Worm (Caenorhabditis elegans) whole organism, L4 larva: ENCODE results near the gene frm-3.
A peak's percentile ranks its signal among the peaks of the same experiment; 100 is the strongest.

Source experiments
- F10B5.3 ChIP-seq: sonication (generic microtip); optimal IDR thresholded peaks from 2 replicates; lab custom pipeline; 2016; ENCODE audit warnings: mild to moderate bottlenecking, missing genetic modification characterization, missing compliant biosample characterization
- F26F4.8 ChIP-seq: fragments of 200-800 bp; sonication (Bioruptor generic); conservative IDR thresholded peaks from 2 replicates; pipeline ENCODE4 v1.3.6; 2022; ENCODE audit warnings: missing genetic modification characterization, missing compliant biosample characterization
- F44E2.7 ChIP-seq: fragments of 200-800 bp; sonication (Bioruptor generic); IDR thresholded peaks from 2 replicates; pipeline ENCODE4 v2.1.2; 2022; ENCODE audit warnings: missing genetic modification characterization, missing compliant biosample characterization
- F49E8.2 ChIP-seq: sonication (generic microtip); optimal IDR thresholded peaks from 2 replicates; lab custom pipeline; 2016; ENCODE audit warnings: missing compliant biosample characterization, mild to moderate bottlenecking, missing genetic modification characterization, borderline replicate concordance
- T26A8.4 ChIP-seq: fragments of 200-800 bp; sonication (Bioruptor generic); IDR thresholded peaks from 2 replicates; pipeline ENCODE4 v1.3.6; 2022; ENCODE audit warnings: missing genetic modification characterization, missing compliant biosample characterization
- Y105C5A.15 ChIP-seq: fragments of 200-800 bp; sonication (Bioruptor generic); IDR thresholded peaks from 2 replicates; pipeline ENCODE4 v1.3.6; 2022; ENCODE audit warnings: missing genetic modification characterization, missing compliant biosample characterization
- Y48G9A.11 ChIP-seq: fragments of 200-800 bp; sonication (Bioruptor generic); IDR thresholded peaks from 2 replicates; pipeline ENCODE4 v1.3.6; 2022; ENCODE audit warnings: missing genetic modification reagents, missing genetic modification characterization, missing compliant biosample characterization
- Y75B8A.6 ChIP-seq: fragments of 200-800 bp; sonication (Bioruptor generic); IDR thresholded peaks from 2 replicates; pipeline ENCODE4 v1.3.6; 2022; ENCODE audit warnings: missing genetic modification reagents, missing genetic modification characterization, missing compliant biosample characterization
- ZK546.5 ChIP-seq, 2 experiments: sonication (generic microtip); optimal IDR thresholded peaks; 2 replicates each; lab custom pipeline; 2017; ENCODE audit warnings: missing biosample characterization in 2 of 2, missing genetic modification characterization in 2 of 2
- attf-4 ChIP-seq: sonication (generic microtip); optimal IDR thresholded peaks from 3 replicates; lab custom pipeline; 2017; ENCODE audit warnings: missing biosample characterization, missing genetic modification characterization
- ceh-44 ChIP-seq: fragments of 200-800 bp; sonication (Bioruptor generic); IDR thresholded peaks from 2 replicates; pipeline ENCODE4 v1.3.6; 2022; ENCODE audit warnings: missing genetic modification reagents, missing genetic modification characterization, missing compliant biosample characterization
- ceh-62 ChIP-seq: sonication (generic microtip); optimal IDR thresholded peaks from 2 replicates; lab custom pipeline; 2017; ENCODE audit warnings: missing biosample characterization, missing genetic modification characterization
- cey-2 ChIP-seq: sonication (generic microtip); optimal IDR thresholded peaks from 3 replicates; lab custom pipeline; 2017; ENCODE audit warnings: missing genetic modification characterization, mild to moderate bottlenecking, missing compliant biosample characterization, antibody characterized with exemption, borderline replicate concordance; ENCODE audit not compliant: insufficient read depth
- ctbp-1 ChIP-seq: fragments of 200-800 bp; sonication (Bioruptor generic); IDR thresholded peaks from 2 replicates; pipeline ENCODE4 v1.3.6; 2022; ENCODE audit warnings: missing genetic modification reagents, missing genetic modification characterization, missing compliant biosample characterization
- daf-12 ChIP-seq: fragments of 150-350 bp; optimal IDR thresholded peaks from 2 replicates; lab custom pipeline; 2014; ENCODE audit warnings: missing biosample characterization, missing genetic modification reagents, missing genetic modification characterization
- daf-19 ChIP-seq: fragments of 200-800 bp; sonication (Bioruptor generic); conservative IDR thresholded peaks from 2 replicates; pipeline ENCODE4 v1.3.6; 2022; ENCODE audit warnings: missing genetic modification characterization, missing compliant biosample characterization
- dmd-9 ChIP-seq: fragments of 200-800 bp; sonication (Bioruptor generic); IDR thresholded peaks from 2 replicates; pipeline ENCODE4 v1.3.6; 2022; ENCODE audit warnings: missing genetic modification reagents, missing genetic modification characterization, missing compliant biosample characterization
- dpl-1 ChIP-seq: fragments of 150-350 bp; optimal IDR thresholded peaks from 2 replicates; lab custom pipeline; 2014; ENCODE audit warnings: missing biosample characterization, missing genetic modification reagents, missing genetic modification characterization
- duxl-1 ChIP-seq: sonication (generic microtip); optimal IDR thresholded peaks from 2 replicates; lab custom pipeline; 2016; ENCODE audit warnings: mild to moderate bottlenecking, missing genetic modification characterization, moderate library complexity, missing compliant biosample characterization; ENCODE audit not compliant: poor library complexity
- fkh-10 ChIP-seq: fragments of 150-350 bp; optimal IDR thresholded peaks from 2 replicates; lab custom pipeline; 2014; ENCODE audit warnings: missing biosample characterization, missing genetic modification reagents, missing genetic modification characterization
- hif-1 ChIP-seq, 2 experiments: sonication (generic microtip); optimal IDR thresholded peaks; 2 replicates each; lab custom pipeline; 2016 to 2017; ENCODE audit warnings: missing compliant biosample characterization in 2 of 2, missing genetic modification characterization in 2 of 2, missing genetic modification reagents in 2 of 2, missing genotype in 2 of 2, mild to moderate bottlenecking in 1 of 2
- hlh-11 ChIP-seq: fragments of 200-800 bp; sonication (Bioruptor generic); optimal IDR thresholded peaks from 2 replicates; lab custom pipeline; 2018; ENCODE audit warnings: mild to moderate bottlenecking, missing genetic modification characterization, missing compliant biosample characterization
- jun-1 ChIP-seq: fragments of 150-350 bp; optimal IDR thresholded peaks from 2 replicates; lab custom pipeline; 2014; ENCODE audit warnings: missing biosample characterization, missing genetic modification reagents, missing genetic modification characterization
- lin-1 ChIP-seq: fragments of 200-800 bp; sonication (Bioruptor generic); IDR thresholded peaks from 2 replicates; pipeline ENCODE4 v1.3.6; 2022; ENCODE audit warnings: missing genetic modification reagents, missing genetic modification characterization, missing compliant biosample characterization
- lin-29 ChIP-seq: fragments of 200-800 bp; sonication (Bioruptor generic); IDR thresholded peaks from 2 replicates; pipeline ENCODE4 v1.3.6; 2022; ENCODE audit warnings: missing genetic modification reagents, missing genetic modification characterization, missing compliant biosample characterization
- lin-38 ChIP-seq: fragments of 200-800 bp; sonication (Bioruptor generic); IDR thresholded peaks from 2 replicates; pipeline ENCODE4 v1.3.6; 2022; ENCODE audit warnings: missing genetic modification reagents, missing genetic modification characterization, missing compliant biosample characterization
- lsy-2 ChIP-seq, 2 experiments: fragments of 150-350 bp in 1 of 2; sonication (generic microtip) in 1 of 2; optimal IDR thresholded peaks; 2 replicates each; lab custom pipeline; 2014 to 2017; ENCODE audit warnings: missing biosample characterization in 2 of 2, missing genetic modification characterization in 2 of 2
- mdl-1 ChIP-seq, 2 experiments: fragments of 150-350 bp in 1 of 2; sonication (generic microtip) in 1 of 2; optimal IDR thresholded peaks; 2 replicates each; lab custom pipeline; 2014 to 2017; ENCODE audit warnings: missing biosample characterization in 2 of 2, missing genetic modification characterization in 2 of 2
- mes-2 ChIP-seq: sonication (generic microtip); optimal IDR thresholded peaks from 2 replicates; lab custom pipeline; 2016; ENCODE audit warnings: missing genotype, mild to moderate bottlenecking, missing genetic modification characterization, missing compliant biosample characterization; ENCODE audit not compliant: poor library complexity, severe bottlenecking
- mxl-3 ChIP-seq: fragments of 200-800 bp; sonication (Bioruptor generic); optimal IDR thresholded peaks from 2 replicates; lab custom pipeline; 2018; ENCODE audit warnings: mild to moderate bottlenecking, missing genetic modification characterization, missing compliant biosample characterization
- nhr-10 ChIP-seq: fragments of 150-350 bp; optimal IDR thresholded peaks from 2 replicates; lab custom pipeline; 2014; ENCODE audit warnings: missing biosample characterization, missing genetic modification characterization
- nhr-11 ChIP-seq: fragments of 150-350 bp; optimal IDR thresholded peaks from 2 replicates; lab custom pipeline; 2014; ENCODE audit warnings: missing biosample characterization, missing genetic modification characterization
- nhr-111 ChIP-seq: fragments of 200-800 bp; sonication (Bioruptor generic); optimal IDR thresholded peaks from 2 replicates; lab custom pipeline; 2018; ENCODE audit warnings: mild to moderate bottlenecking, missing genetic modification characterization, missing compliant biosample characterization
- nhr-28 ChIP-seq: fragments of 150-350 bp; optimal IDR thresholded peaks from 2 replicates; lab custom pipeline; 2014; ENCODE audit warnings: missing biosample characterization, missing genetic modification characterization
- nhr-48 ChIP-seq: sonication (generic microtip); optimal IDR thresholded peaks from 2 replicates; lab custom pipeline; 2016; ENCODE audit warnings: mild to moderate bottlenecking, missing genetic modification characterization, missing compliant biosample characterization
- nhr-77 ChIP-seq: fragments of 150-350 bp; optimal IDR thresholded peaks from 2 replicates; lab custom pipeline; 2014; ENCODE audit warnings: missing biosample characterization, missing genetic modification characterization
- pha-4 ChIP-seq, 2 experiments: fragments of 150-350 bp in 1 of 2; fragments of 200-800 bp in 1 of 2; sonication (Bioruptor generic) in 1 of 2; IDR thresholded peaks in 1 of 2; optimal IDR thresholded peaks in 1 of 2; 2 replicates each; pipeline versions ENCODE4 v1.3.6 to Lab custom; 2014 to 2022; ENCODE audit warnings: missing genetic modification characterization in 2 of 2, missing genetic modification reagents in 2 of 2, missing biosample characterization in 1 of 2, missing compliant biosample characterization in 1 of 2
- rbr-2 ChIP-seq: sonication (generic microtip); optimal IDR thresholded peaks from 2 replicates; lab custom pipeline; 2016; ENCODE audit warnings: missing genotype, missing genetic modification characterization, missing compliant biosample characterization
- skn-1 ChIP-seq: fragments of 150-350 bp; optimal IDR thresholded peaks from 2 replicates; lab custom pipeline; 2014; ENCODE audit warnings: missing biosample characterization, missing genetic modification characterization
- snpc-4 ChIP-seq: fragments of 150-350 bp; optimal IDR thresholded peaks from 2 replicates; lab custom pipeline; 2014; ENCODE audit warnings: missing biosample characterization, missing genetic modification characterization
- spr-1 ChIP-seq: sonication (generic microtip); optimal IDR thresholded peaks from 2 replicates; lab custom pipeline; 2016; ENCODE audit warnings: mild to moderate bottlenecking, missing genetic modification characterization, missing compliant biosample characterization
- unc-62 ChIP-seq, 3 experiments: fragments of 150-350 bp in 1 of 3; sonication (generic microtip); optimal IDR thresholded peaks in 2 of 3; peaks in 1 of 3; 1 replicate in 1 of 3; 2 replicates in 2 of 3; lab custom pipeline; 2014 to 2017; ENCODE audit warnings: missing biosample characterization in 3 of 3, missing genetic modification characterization in 3 of 3, missing genetic modification reagents in 3 of 3, missing genotype in 1 of 3
- vab-7 ChIP-seq: fragments of 200-800 bp; sonication (Bioruptor generic); IDR thresholded peaks from 2 replicates; pipeline ENCODE4 v1.3.6; 2022; ENCODE audit warnings: missing genetic modification reagents, missing genetic modification characterization, missing compliant biosample characterization
- zag-1 ChIP-seq: fragments of 150-350 bp; optimal IDR thresholded peaks from 2 replicates; lab custom pipeline; 2014; ENCODE audit warnings: missing biosample characterization, missing genetic modification characterization
- zfp-2 ChIP-seq: sonication (generic microtip); optimal IDR thresholded peaks from 2 replicates; lab custom pipeline; 2016; ENCODE audit warnings: mild to moderate bottlenecking, missing genetic modification characterization, missing compliant biosample characterization
- zfp-3 ChIP-seq: fragments of 200-800 bp; sonication (Bioruptor generic); conservative IDR thresholded peaks from 2 replicates; pipeline ENCODE4 v1.3.6; 2022; ENCODE audit warnings: missing genetic modification reagents, missing genetic modification characterization, missing compliant biosample characterization
- ztf-11 ChIP-seq: fragments of 150-350 bp; optimal IDR thresholded peaks from 2 replicates; lab custom pipeline; 2014; ENCODE audit warnings: missing biosample characterization, missing genetic modification characterization
- ztf-7 ChIP-seq: fragments of 150-350 bp; optimal IDR thresholded peaks from 2 replicates; lab custom pipeline; 2014; ENCODE audit warnings: missing biosample characterization, missing genetic modification characterization

The frm-3 gene

ce11 chrX:11605766-11606490, 33.6 kb downstream of the frm-3 start:
- no peak for TF ChIP-seq ceh-62 (tag; lab: Kevin White, UChicago)
- TF ChIP-seq Y105C5A.15 (GFP tag; lab: Robert Waterston, UW): no peak
- peak; percentile 74 to 86 for TF ChIP-seq lsy-2 (tag; optimal IDR thresholded peaks at IDR 0.05; lab: Kevin White, UChicago)
- TF ChIP-seq Y75B8A.6 (GFP tag; lab: Robert Waterston, UW): no peak
- peak; percentile 32 for TF ChIP-seq mxl-3
- TF ChIP-seq fkh-10 (GFP tag; lab: Kevin White, UChicago): peak; percentile 64
- peak; percentile 54; the same call in 1 of the 2 replicates for TF ChIP-seq Y48G9A.11 (GFP tag; lab: Robert Waterston, UW)
- TF ChIP-seq nhr-28 (tag; lab: Kevin White, UChicago): peak; percentile 86
- TF ChIP-seq F26F4.8 (GFP tag; lab: Robert Waterston, UW): no peak
- no peak for TF ChIP-seq daf-12
- peak; percentile 78 for TF ChIP-seq F10B5.3 (tag; lab: Kevin White, UChicago)
- TF ChIP-seq hlh-11: peak; percentile 98
- peak; percentile 92 for TF ChIP-seq daf-19
- peak; percentile 93 for TF ChIP-seq T26A8.4 (GFP tag; lab: Robert Waterston, UW)
- TF ChIP-seq mes-2 (tag; lab: Kevin White, UChicago): peak; percentile 68
- peak; percentile 76 to 97 for TF ChIP-seq unc-62 (GFP tag; optimal IDR thresholded peaks at IDR 0.05 in 1 of 2; lab: Kevin White, UChicago)
- no peak for TF ChIP-seq unc-62 (tag; optimal IDR thresholded peaks at IDR 0.05; lab: Kevin White, UChicago)
- no peak for TF ChIP-seq ztf-11
- TF ChIP-seq ceh-44 (GFP tag; lab: Robert Waterston, UW): 0 out of 2 replicates have a peak, but pooled peaks have one; percentile 49
- peak; percentile 72 for TF ChIP-seq dpl-1 (GFP tag; lab: Kevin White, UChicago)
- TF ChIP-seq nhr-11 (tag; lab: Kevin White, UChicago): peak; percentile 65
- peak; percentile 44 for TF ChIP-seq attf-4 (tag; lab: Kevin White, UChicago)
- TF ChIP-seq hif-1 (tag; optimal IDR thresholded peaks at IDR 0.05; lab: Kevin White, UChicago): peak; percentile 84 to 94
- peak; percentile 91 for TF ChIP-seq pha-4 (GFP tag; IDR thresholded peaks at IDR 0.05; lab: Robert Waterston, UW)
- no peak for TF ChIP-seq pha-4 (tag; optimal IDR thresholded peaks at IDR 0.05; lab: Kevin White, UChicago)
- no peak for TF ChIP-seq F49E8.2
- TF ChIP-seq F44E2.7 (GFP tag; lab: Robert Waterston, UW): no peak
- TF ChIP-seq nhr-111 (GFP tag; lab: Kevin White, UChicago): no peak
- peak; percentile 83 for TF ChIP-seq nhr-10 (tag; lab: Kevin White, UChicago)
- peak; percentile 94 for TF ChIP-seq nhr-48
- TF ChIP-seq jun-1 (tag; lab: Kevin White, UChicago): peak; percentile 74
- no peak for TF ChIP-seq ztf-7 (tag; lab: Kevin White, UChicago)
- TF ChIP-seq lin-38 (GFP tag; lab: Robert Waterston, UW): peak; percentile 79
- peak; percentile 82 for TF ChIP-seq zag-1 (tag; lab: Kevin White, UChicago)
- peak; percentile 67 to 81 for TF ChIP-seq mdl-1 (tag; optimal IDR thresholded peaks at IDR 0.05; lab: Kevin White, UChicago)
- peak; percentile 80 for TF ChIP-seq duxl-1
- TF ChIP-seq rbr-2 (tag; lab: Kevin White, UChicago): peak; percentile 97
- TF ChIP-seq lin-29 (GFP tag; lab: Robert Waterston, UW): peak; percentile 92
- TF ChIP-seq dmd-9 (GFP tag; lab: Robert Waterston, UW): peak; percentile 56; the same call in 1 of the 2 replicates
- TF ChIP-seq lin-1: peak; percentile 69; the same call in 1 of the 2 replicates
- peak; percentile 93 for TF ChIP-seq zfp-3 (GFP tag; lab: Robert Waterston, UW)
- peak; percentile 79; the same call in 1 of the 2 replicates for TF ChIP-seq vab-7
- TF ChIP-seq zfp-2: peak; percentile 73
- TF ChIP-seq cey-2 (tag; lab: Kevin White, UChicago): no peak
- no peak for TF ChIP-seq snpc-4 (tag; lab: Kevin White, UChicago)
- peak; percentile 8 to 79 for TF ChIP-seq ZK546.5 (tag; optimal IDR thresholded peaks at IDR 0.05; lab: Kevin White, UChicago)
- peak; percentile 95 for TF ChIP-seq spr-1 (tag; lab: Kevin White, UChicago)
- no peak for TF ChIP-seq skn-1 (tag; lab: Kevin White, UChicago)
- TF ChIP-seq nhr-77 (tag; lab: Kevin White, UChicago): peak; percentile 91
- TF ChIP-seq ctbp-1: peak; percentile 90
